Worm (Caenorhabditis elegans): ENCODE measurements around the gene aagr-2.

aagr-2 gene

DNA sequence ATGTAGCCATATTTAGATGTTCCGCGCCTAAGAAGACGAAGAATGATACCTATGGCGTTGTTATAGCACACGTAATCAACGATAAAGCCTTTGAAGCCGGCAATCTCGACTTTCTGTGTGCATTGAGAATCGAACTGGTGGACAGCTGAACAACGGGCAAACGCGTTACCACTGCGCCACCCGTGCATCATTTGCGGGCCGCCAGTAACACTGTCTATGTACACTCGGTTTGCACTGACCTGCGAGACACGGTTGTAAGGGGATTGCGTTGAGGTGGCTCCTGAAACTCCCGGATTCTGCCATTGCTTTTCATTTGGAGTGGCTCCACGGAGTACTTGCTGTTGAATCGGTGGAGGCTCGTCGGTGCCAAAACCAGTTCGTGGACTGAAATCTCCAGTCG is 17.3 kb upstream of the aagr-2 start (continued):
- no peak for TF ChIP-seq nhr-237 (tag; optimal IDR thresholded peaks at IDR 0.05)
- no peak for TF ChIP-seq egl-27 (tag; optimal IDR thresholded peaks at IDR 0.05)
- no peak for TF ChIP-seq nhr-21 (tag; optimal IDR thresholded peaks at IDR 0.05)
- no peak for TF ChIP-seq nhr-10 (tag; optimal IDR thresholded peaks at IDR 0.05)
- no peak for TF ChIP-seq lin-39 (tag; optimal IDR thresholded peaks at IDR 0.05)
- TF ChIP-seq nhr-77 (tag; optimal IDR thresholded peaks at IDR 0.05), result no peak
- TF ChIP-seq gmeb-1 (tag; optimal IDR thresholded peaks at IDR 0.05), result peak; percentile 22
- TF ChIP-seq R02D3.7 (tag; optimal IDR thresholded peaks at IDR 0.05), result no peak
- no peak for TF ChIP-seq nhr-12 (tag; optimal IDR thresholded peaks at IDR 0.05)
- no peak for TF ChIP-seq ceh-82 (tag; optimal IDR thresholded peaks at IDR 0.05)
- peak; percentile 34 for TF ChIP-seq sma-9 (GFP tag; optimal IDR thresholded peaks at IDR 0.05)
- no peak for TF ChIP-seq sma-9 (tag; optimal IDR thresholded peaks at IDR 0.05)
- TF ChIP-seq aly-2 (tag; optimal IDR thresholded peaks at IDR 0.05), result no peak

DNA sequence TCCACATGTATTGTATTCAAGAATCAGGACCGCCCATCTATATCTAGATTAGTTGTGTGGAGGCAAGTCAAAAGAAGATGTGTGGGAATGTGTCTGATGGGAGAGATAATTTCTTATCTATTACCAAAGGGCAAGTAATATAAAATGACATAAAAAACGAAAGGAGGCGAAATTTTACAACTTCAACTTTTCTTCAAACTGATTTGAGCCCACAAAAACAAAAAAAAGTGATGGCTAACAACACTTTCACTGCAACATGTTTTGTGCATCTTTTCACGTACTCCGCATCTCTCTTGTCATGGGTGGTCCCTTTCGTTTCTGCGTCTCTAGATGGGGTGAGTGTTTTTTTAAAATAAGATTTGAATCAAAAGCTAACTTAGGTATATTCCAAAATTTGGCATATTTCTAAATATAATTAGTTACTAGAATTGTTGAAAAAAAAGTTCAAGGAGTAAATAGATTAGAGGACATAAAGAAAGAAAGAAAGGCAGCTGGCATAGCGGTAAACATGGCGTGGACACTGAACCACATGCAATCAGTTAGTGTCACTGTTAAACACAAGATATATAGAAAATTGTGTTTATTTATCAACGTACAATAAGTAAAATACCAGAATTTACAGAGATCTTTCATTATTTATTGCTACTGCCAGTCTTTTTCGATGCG is 16.6 kb upstream of the aagr-2 start, which contains the start of gene ZK546.19:
ZK546.19 (plus strand) TSS at position 186 of the 666 bp plus-strand sequence.
- TF ChIP-seq lin-13 (GFP tag; optimal IDR thresholded peaks at IDR 0.05) (no peak), elt-3 (tag; optimal IDR thresholded peaks at IDR 0.05) (no peak), dmd-4 (tag; optimal IDR thresholded peaks at IDR 0.05) (no peak), R02D3.7 (tag; optimal IDR thresholded peaks at IDR 0.05) (no peak), nhr-23 (tag; optimal IDR thresholded peaks at IDR 0.05) (peak; percentile 3), elt-1 (tag; optimal IDR thresholded peaks at IDR 0.05) (peak; percentile 94), unc-55 (GFP tag; optimal IDR thresholded peaks at IDR 0.05) (peak; percentile 7), fos-1 (tag; optimal IDR thresholded peaks at IDR 0.05) (peak; percentile 7), lsy-2 (tag; optimal IDR thresholded peaks at IDR 0.05) (peak in 1 of 2 experiments; percentile 43), mdl-1 (tag; optimal IDR thresholded peaks at IDR 0.05) (no peak), nhr-6 (tag; optimal IDR thresholded peaks at IDR 0.05) (no peak), sem-4 (tag; optimal IDR thresholded peaks at IDR 0.05) (peak; percentile 18), ceh-82 (tag; optimal IDR thresholded peaks at IDR 0.05) (no peak), crh-2 (tag; optimal IDR thresholded peaks at IDR 0.05) (peak; percentile 2), C34F6.9 (tag; optimal IDR thresholded peaks at IDR 0.05) (peak; percentile 59), nhr-25 (tag; optimal IDR thresholded peaks at IDR 0.05) (no peak), nhr-129 (tag; optimal IDR thresholded peaks at IDR 0.05) (peak; percentile 64), sma-9 (GFP tag; optimal IDR thresholded peaks at IDR 0.05) (peak; percentile 32), sma-9 (tag; optimal IDR thresholded peaks at IDR 0.05) (no peak), ama-1 (optimal IDR thresholded peaks at IDR 0.05) (no peak), ceh-16 (tag; optimal IDR thresholded peaks at IDR 0.05) (peak; percentile 36)

DNA sequence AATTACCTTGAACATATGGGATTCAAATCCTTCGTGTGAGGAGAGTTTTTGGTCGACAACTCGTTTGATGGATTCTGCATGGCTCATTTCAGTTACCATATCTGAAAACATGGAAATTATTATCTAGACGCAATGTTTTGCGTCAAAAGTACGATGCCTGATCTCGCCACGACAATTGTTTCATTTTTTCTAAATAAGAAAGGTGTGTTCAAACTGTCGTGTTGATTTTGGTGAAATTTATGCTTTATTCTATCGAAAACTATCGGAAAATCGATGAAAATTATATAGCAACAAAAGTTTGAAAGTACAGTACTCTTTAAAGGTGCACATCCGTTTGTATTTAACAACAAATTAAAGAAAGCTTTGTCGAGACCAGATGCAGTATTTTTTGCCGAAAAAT is 16.0 kb upstream of the aagr-2 start, which contains the start of gene cblc-1:
cblc-1 (minus strand) TSS at position 101 of the 400 bp plus-strand sequence.
- TF ChIP-seq elt-3 (tag; optimal IDR thresholded peaks at IDR 0.05) (no peak), alr-1 (tag; optimal IDR thresholded peaks at IDR 0.05) (no peak), ceh-82 (tag; optimal IDR thresholded peaks at IDR 0.05) (no peak), nhr-12 (tag; optimal IDR thresholded peaks at IDR 0.05) (no peak), F13H6.1 (tag; optimal IDR thresholded peaks at IDR 0.05) (no peak), blmp-1 (tag; optimal IDR thresholded peaks at IDR 0.05; ENCODE audit: insufficient read depth) (no peak), gmeb-1 (tag; optimal IDR thresholded peaks at IDR 0.05) (no peak), egl-27 (tag; optimal IDR thresholded peaks at IDR 0.05) (no peak)

DNA sequence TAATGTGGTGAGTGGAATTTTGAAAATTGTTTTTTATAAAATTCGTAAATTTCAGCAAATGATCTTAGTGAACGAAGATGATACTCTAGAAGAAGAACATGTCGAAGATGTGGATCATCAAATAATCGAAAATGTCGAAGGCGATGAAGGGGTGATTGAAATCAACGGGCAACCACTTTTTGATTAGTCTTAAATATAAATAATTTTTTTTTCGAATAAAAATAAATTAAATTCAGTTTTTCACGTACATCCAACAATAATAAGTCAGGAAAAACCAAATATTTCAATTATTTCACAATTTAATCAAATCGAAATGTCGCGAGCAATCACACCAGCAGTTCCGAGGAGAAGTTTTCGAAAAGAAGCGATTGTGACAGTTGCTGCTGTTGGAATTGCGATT is 12.7 kb upstream of the aagr-2 start, which contains the start of gene ZK546.4:
ZK546.4 (plus strand) TSS at position 301 of the 400 bp plus-strand sequence.
- TF ChIP-seq ceh-16 (tag; optimal IDR thresholded peaks at IDR 0.05) (no peak), unc-39 (tag; optimal IDR thresholded peaks at IDR 0.05) (no peak), sma-9 (GFP tag; optimal IDR thresholded peaks at IDR 0.05) (no peak), sma-9 (tag; optimal IDR thresholded peaks at IDR 0.05) (no peak), ZK546.5 (tag; optimal IDR thresholded peaks at IDR 0.05) (no peak), nhr-12 (tag; optimal IDR thresholded peaks at IDR 0.05) (no peak), mab-5 (tag; optimal IDR thresholded peaks at IDR 0.05) (no peak), nhr-21 (tag; optimal IDR thresholded peaks at IDR 0.05) (no peak), sma-3 (GFP tag; optimal IDR thresholded peaks at IDR 0.05) (no peak), nhr-129 (tag; optimal IDR thresholded peaks at IDR 0.05) (no peak), F13H6.1 (tag; optimal IDR thresholded peaks at IDR 0.05) (no peak), nhr-10 (tag; optimal IDR thresholded peaks at IDR 0.05) (no peak), C34F6.9 (tag; optimal IDR thresholded peaks at IDR 0.05) (no peak), alr-1 (tag; optimal IDR thresholded peaks at IDR 0.05) (no peak), lin-11 (tag; optimal IDR thresholded peaks at IDR 0.05) (no peak), aly-2 (tag; optimal IDR thresholded peaks at IDR 0.05) (no peak), egl-27 (tag; optimal IDR thresholded peaks at IDR 0.05) (no peak), mbf-1 (tag; optimal IDR thresholded peaks at IDR 0.05) (no peak)
